Fruit fly (Drosophila melanogaster): ENCODE measurements around the gene CG4884.

CG4884 gene

DNA sequence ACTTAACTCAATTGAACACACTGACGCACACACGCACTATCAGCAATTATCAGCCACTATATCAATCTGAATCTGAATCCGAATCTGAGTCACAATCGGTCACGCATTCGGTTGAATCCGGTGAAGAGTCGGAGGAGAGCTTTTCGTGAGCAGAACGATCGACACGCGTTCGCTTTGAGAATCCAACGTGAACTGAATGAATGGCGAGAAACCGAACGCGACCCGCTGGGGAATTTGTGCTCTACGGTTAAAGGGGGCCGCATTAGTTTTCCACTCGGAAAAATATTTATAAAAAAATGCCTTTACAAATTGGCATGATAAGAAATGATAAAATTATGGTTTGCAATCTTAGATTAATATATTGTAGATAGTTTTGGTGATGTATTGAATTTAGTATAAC lies 29.1 kb upstream of the CG4884 start, which contains the start of gene betaTub97EF (continued):
- TF ChIP-seq CG18262 (tag; optimal IDR thresholded peaks at IDR 0.05) = no peak
- peak; percentile 5; the same call in 1 of the 2 replicates for TF ChIP-seq H2.0 (GFP tag; IDR thresholded peaks at IDR 0.05)
- TF ChIP-seq D19A (tag; optimal IDR thresholded peaks at IDR 0.05) = no peak
- TF ChIP-seq pan (optimal IDR thresholded peaks at IDR 0.05) = no peak
- TF ChIP-seq pan (GFP tag; optimal IDR thresholded peaks at IDR 0.05 in 1 of 2, IDR thresholded peaks at IDR 0.05 in 1 of 2) = peak in 1 of 2 experiments; percentile 24
- TF ChIP-seq CG30020 (tag; optimal IDR thresholded peaks at IDR 0.05) = no peak
- peak; percentile 29 for TF ChIP-seq Deaf1 (tag; optimal IDR thresholded peaks at IDR 0.05)
- TF ChIP-seq CG6689 (GFP tag; IDR thresholded peaks at IDR 0.05) = no peak
- no peak for TF ChIP-seq unc-4 (GFP tag; IDR thresholded peaks at IDR 0.05; ENCODE audit: partially characterized antibody)
- TF ChIP-seq crc (GFP tag; optimal IDR thresholded peaks at IDR 0.05) = no peak
- no peak for TF ChIP-seq Mad (GFP tag; optimal IDR thresholded peaks at IDR 0.05)
- TF ChIP-seq aop (GFP tag; IDR thresholded peaks at IDR 0.05) = no peak; the same call in 1 of the 2 replicates
- TF ChIP-seq CG12236 (GFP tag; optimal IDR thresholded peaks at IDR 0.05) = no peak
- 0 out of 2 replicates have a peak, but pooled peaks have one; percentile 40 for TF ChIP-seq CG14441 (GFP tag; IDR thresholded peaks at IDR 0.05)
- TF ChIP-seq CG11456 (GFP tag; IDR thresholded peaks at IDR 0.05) = peak; percentile 59; the same call in 1 of the 3 replicates
- TF ChIP-seq BtbVII (GFP tag; optimal IDR thresholded peaks at IDR 0.05) = no peak
- TF ChIP-seq kni (GFP tag; optimal IDR thresholded peaks at IDR 0.05) = no peak
- TF ChIP-seq seq (GFP tag; IDR thresholded peaks at IDR 0.05) = 0 out of 2 replicates have a peak, but pooled peaks have one; percentile 9
- TF ChIP-seq CG12659 (GFP tag; optimal IDR thresholded peaks at IDR 0.05) = no peak
- TF ChIP-seq hth (optimal IDR thresholded peaks at IDR 0.05) = no peak
- no peak for TF ChIP-seq CG15269 (tag; optimal IDR thresholded peaks at IDR 0.05)
- no peak for TF ChIP-seq CG13424 (tag; optimal IDR thresholded peaks at IDR 0.05)
- TF ChIP-seq prd (optimal IDR thresholded peaks at IDR 0.05) = no peak
- TF ChIP-seq prd (GFP tag; IDR thresholded peaks at IDR 0.05) = peak; percentile 13; the same call in 1 of the 3 replicates
- no peak for TF ChIP-seq oc (tag; optimal IDR thresholded peaks at IDR 0.05)
- no peak for TF ChIP-seq CG17361 (GFP tag; IDR thresholded peaks at IDR 0.05)
- TF ChIP-seq CG11247 (GFP tag; IDR thresholded peaks at IDR 0.05) = 0 out of 2 replicates have a peak, but pooled peaks have one; percentile 25
- TF ChIP-seq CG12104 (GFP tag; optimal IDR thresholded peaks at IDR 0.05) = no peak
- peak; percentile 81 for TF ChIP-seq Jarid2 (GFP tag; optimal IDR thresholded peaks at IDR 0.05)
- no peak for TF ChIP-seq CG2875 (GFP tag; optimal IDR thresholded peaks at IDR 0.05)
- no peak for TF ChIP-seq CG11093 (GFP tag; IDR thresholded peaks at IDR 0.05)
- no peak for TF ChIP-seq CG12942 (GFP tag; optimal IDR thresholded peaks at IDR 0.05)
- TF ChIP-seq Fer2 (tag; optimal IDR thresholded peaks at IDR 0.05) = no peak
- no peak for TF ChIP-seq CG12219 (GFP tag; optimal IDR thresholded peaks at IDR 0.05)
- no peak for TF ChIP-seq Gsc (GFP tag; IDR thresholded peaks at IDR 0.05)
- no peak for TF ChIP-seq Hand (GFP tag; optimal IDR thresholded peaks at IDR 0.05)
- no peak for TF ChIP-seq YL-1 (GFP tag; optimal IDR thresholded peaks at IDR 0.05)
- no peak for TF ChIP-seq CG16779 (GFP tag; IDR thresholded peaks at IDR 0.05)
- peak; percentile 36 for TF ChIP-seq mirr (GFP tag; optimal IDR thresholded peaks at IDR 0.05)
- no peak for TF ChIP-seq CG3065 (GFP tag; optimal IDR thresholded peaks at IDR 0.05)
- no peak for TF ChIP-seq sna (GFP tag; IDR thresholded peaks at IDR 0.05; ENCODE audit: partially characterized antibody)
- no peak; the same call in 1 of the 2 replicates for TF ChIP-seq CG13287 (GFP tag; IDR thresholded peaks at IDR 0.05; ENCODE audit: partially characterized antibody)
- TF ChIP-seq grau (tag; optimal IDR thresholded peaks at IDR 0.05) = no peak
- TF ChIP-seq br (optimal IDR thresholded peaks at IDR 0.05) = no peak
- TF ChIP-seq zfh1 (GFP tag; IDR thresholded peaks at IDR 0.05) = 0 out of 3 replicates have a peak, but pooled peaks have one; percentile 15
- TF ChIP-seq dmrt99B (tag; optimal IDR thresholded peaks at IDR 0.05) = no peak
- TF ChIP-seq abd-A (tag; optimal IDR thresholded peaks at IDR 0.05) = no peak
- no peak for TF ChIP-seq Dek (tag; optimal IDR thresholded peaks at IDR 0.05)
- TF ChIP-seq Pdp1 (GFP tag; optimal IDR thresholded peaks at IDR 0.05) = no peak
- TF ChIP-seq CG3847 (GFP tag; IDR thresholded peaks at IDR 0.05) = peak; percentile 46
- TF ChIP-seq ttk (GFP tag; IDR thresholded peaks at IDR 0.05) = 0 out of 2 replicates have a peak, but pooled peaks have one; percentile 21
- TF ChIP-seq Asciz (GFP tag; optimal IDR thresholded peaks at IDR 0.05) = no peak
